Worm (Caenorhabditis elegans) whole organism, L4 larva: ENCODE measurements around the gene exc-7.

Experiments used
- R02D3.7 ChIP-seq: fragments of 150-350 bp; sonication (generic microtip); optimal IDR thresholded peaks from 3 replicates; lab custom pipeline; 2014; ENCODE audit warnings: missing biosample characterization, missing genetic modification characterization
- T26A8.4 ChIP-seq: fragments of 200-800 bp; sonication (Bioruptor generic); IDR thresholded peaks from 2 replicates; pipeline ENCODE4 v1.3.6; 2022; ENCODE audit warnings: missing genetic modification characterization, missing compliant biosample characterization
- ama-1 ChIP-seq: fragments of 150-350 bp; optimal IDR thresholded peaks from 2 replicates; lab custom pipeline; 2014; ENCODE audit warnings: inconsistent platforms, mixed read lengths
- cey-2 ChIP-seq: sonication (generic microtip); optimal IDR thresholded peaks from 3 replicates; lab custom pipeline; 2017; ENCODE audit warnings: missing genetic modification characterization, mild to moderate bottlenecking, missing compliant biosample characterization, antibody characterized with exemption, borderline replicate concordance; ENCODE audit not compliant: insufficient read depth
- dpl-1 ChIP-seq: fragments of 150-350 bp; optimal IDR thresholded peaks from 2 replicates; lab custom pipeline; 2014; ENCODE audit warnings: missing biosample characterization, missing genetic modification reagents, missing genetic modification characterization
- nhr-11 ChIP-seq: fragments of 150-350 bp; optimal IDR thresholded peaks from 2 replicates; lab custom pipeline; 2014; ENCODE audit warnings: missing biosample characterization, missing genetic modification characterization
- pha-4 ChIP-seq, 2 experiments: fragments of 150-350 bp in 1 of 2; fragments of 200-800 bp in 1 of 2; sonication (Bioruptor generic) in 1 of 2; IDR thresholded peaks in 1 of 2; optimal IDR thresholded peaks in 1 of 2; 2 replicates each; pipeline versions ENCODE4 v1.3.6 to Lab custom; 2014 to 2022; ENCODE audit warnings: missing genetic modification characterization in 2 of 2, missing genetic modification reagents in 2 of 2, missing biosample characterization in 1 of 2, missing compliant biosample characterization in 1 of 2
- unc-39 ChIP-seq: sonication (generic microtip); optimal IDR thresholded peaks from 2 replicates; lab custom pipeline; 2017; ENCODE audit warnings: missing biosample characterization, missing genetic modification characterization

- TF ChIP-seq pha-4 (GFP tag; IDR thresholded peaks at IDR 0.05; lab: Robert Waterston, UW): no peak
- TF ChIP-seq pha-4 (tag; optimal IDR thresholded peaks at IDR 0.05; lab: Kevin White, UChicago): no peak
- no peak for TF ChIP-seq dpl-1 (GFP tag; lab: Kevin White, UChicago)
- no peak for TF ChIP-seq R02D3.7 (tag; lab: Kevin White, UChicago)
- no peak for TF ChIP-seq nhr-11 (tag; lab: Kevin White, UChicago)
- TF ChIP-seq unc-39 (tag; lab: Kevin White, UChicago): no peak
- no peak for TF ChIP-seq T26A8.4 (GFP tag; lab: Robert Waterston, UW)
- no peak for TF ChIP-seq ama-1 (lab: Kevin White, UChicago)
- TF ChIP-seq cey-2 (tag; lab: Kevin White, UChicago): no peak
Measured at ce11 chrII:9620616-9621015, 44.8 kb downstream of the exc-7 start.
